Fruit fly (Drosophila melanogaster) whole organism, embryonic: ENCODE data around the gene simj.
A peak's percentile ranks its signal among the peaks of the same experiment; 100 is the strongest.

Experiments used
- Bdp1 ChIP-seq: fragments of 200-800 bp; sonication (Bioruptor generic); optimal IDR thresholded peaks from 3 replicates; lab custom pipeline; 2016; ENCODE audit warnings: missing biosample characterization, missing genetic modification characterization
- CG1024 ChIP-seq: fragments of 200-800 bp; sonication (Bioruptor generic); IDR thresholded peaks from 2 replicates; pipeline ENCODE4 v1.3.6; 2022; ENCODE audit warnings: missing biosample characterization, missing genetic modification characterization
- CG10462 ChIP-seq: fragments of 200-800 bp; sonication (Bioruptor generic); optimal IDR thresholded peaks from 2 replicates; lab custom pipeline; 2016; ENCODE audit warnings: missing biosample characterization, missing genetic modification characterization
- CG10979 ChIP-seq: fragments of 200-800 bp; sonication (Bioruptor generic); optimal IDR thresholded peaks from 2 replicates; lab custom pipeline; 2018; ENCODE audit warnings: missing biosample characterization, mild to moderate bottlenecking, missing genetic modification characterization, moderate library complexity
- CG12155 ChIP-seq: fragments of 200-800 bp; sonication (Bioruptor generic); optimal IDR thresholded peaks from 3 replicates; lab custom pipeline; 2016; ENCODE audit warnings: missing biosample characterization, missing genetic modification characterization
- CG13287 ChIP-seq: fragments of 200-800 bp; sonication (Bioruptor generic); IDR thresholded peaks from 2 replicates; pipeline ENCODE4 v1.3.6; 2022; ENCODE audit warnings: missing biosample characterization, missing genetic modification characterization; ENCODE audit not compliant: partially characterized antibody
- CG15011 ChIP-seq: fragments of 200-800 bp; sonication (Bioruptor generic); optimal IDR thresholded peaks from 3 replicates; lab custom pipeline; 2018; ENCODE audit warnings: missing biosample characterization, mild to moderate bottlenecking, missing genetic modification characterization
- CG15269 ChIP-seq: fragments of 200-800 bp; sonication (Bioruptor generic); optimal IDR thresholded peaks from 2 replicates; lab custom pipeline; 2018; ENCODE audit warnings: missing biosample characterization, mild to moderate bottlenecking, missing genetic modification characterization, moderate library complexity
- CG16779 ChIP-seq: fragments of 200-800 bp; sonication (Bioruptor generic); IDR thresholded peaks from 2 replicates; pipeline ENCODE4 v1.3.6; 2022; ENCODE audit warnings: missing biosample characterization, missing genetic modification characterization
- CG17328 ChIP-seq: fragments of 200-800 bp; sonication (Bioruptor generic); IDR thresholded peaks from 2 replicates; pipeline ENCODE4 v1.3.6; 2022; ENCODE audit warnings: missing biosample characterization, missing genetic modification characterization
- CG1792 ChIP-seq: fragments of 200-800 bp; sonication (Bioruptor generic); optimal IDR thresholded peaks from 2 replicates; lab custom pipeline; 2016; ENCODE audit warnings: missing biosample characterization, missing genetic modification characterization
- CG18262 ChIP-seq: fragments of 200-800 bp; optimal IDR thresholded peaks from 3 replicates; lab custom pipeline; 2019; ENCODE audit warnings: missing biosample characterization, mild to moderate bottlenecking, missing genetic modification characterization, moderate library complexity
- CG18619 ChIP-seq: fragments of 200-800 bp; sonication (Bioruptor generic); optimal IDR thresholded peaks from 3 replicates; lab custom pipeline; 2017; ENCODE audit warnings: missing biosample characterization, mild to moderate bottlenecking, missing genetic modification characterization
- CG32767 ChIP-seq: fragments of 200-800 bp; sonication (Bioruptor generic); IDR thresholded peaks from 2 replicates; pipeline ENCODE4 v1.3.6; 2022; ENCODE audit warnings: missing biosample characterization, missing genetic modification characterization
- CG4617 ChIP-seq: fragments of 200-800 bp; sonication (Bioruptor generic); optimal IDR thresholded peaks from 3 replicates; lab custom pipeline; 2016; ENCODE audit warnings: missing biosample characterization, missing genetic modification characterization, borderline replicate concordance
- CG5180 ChIP-seq: fragments of 200-800 bp; sonication (Bioruptor generic); optimal IDR thresholded peaks from 3 replicates; lab custom pipeline; 2017; ENCODE audit warnings: missing biosample characterization, missing genetic modification characterization, mild to moderate bottlenecking, moderate library complexity, missing genetic modification reagents
- CG7372 ChIP-seq: fragments of 200-800 bp; sonication (Bioruptor generic); IDR thresholded peaks from 2 replicates; pipeline ENCODE4 v1.3.6; 2022; ENCODE audit warnings: missing biosample characterization, missing genetic modification characterization
- CG7963 ChIP-seq: fragments of 200-800 bp; sonication (Bioruptor generic); IDR thresholded peaks from 3 replicates; pipeline ENCODE4 v1.3.6; 2022; ENCODE audit warnings: missing biosample characterization, missing genetic modification characterization; ENCODE audit not compliant: partially characterized antibody
- Camta ChIP-seq: fragments of 200-800 bp; sonication (Bioruptor generic); optimal IDR thresholded peaks from 2 replicates; lab custom pipeline; 2016; ENCODE audit warnings: missing biosample characterization, missing genetic modification characterization
- D ChIP-seq, 2 experiments: fragments of 200-800 bp in 1 of 2; fragments of >200 bp in 1 of 2; sonication (Bioruptor generic) in 1 of 2; optimal IDR thresholded peaks; 2 replicates in 1 of 2; 3 replicates in 1 of 2; lab custom pipeline; 2017; ENCODE audit warnings: mild to moderate bottlenecking in 1 of 2, missing biosample characterization in 1 of 2, missing genetic modification characterization in 1 of 2, missing genetic modification reagents in 1 of 2
- Doc3 ChIP-seq: fragments of 200-800 bp; sonication (Bioruptor generic); IDR thresholded peaks from 3 replicates; pipeline ENCODE4 v1.3.6; 2022; ENCODE audit warnings: missing biosample characterization, missing genetic modification characterization; ENCODE audit not compliant: partially characterized antibody
- Ets97D ChIP-seq: fragments of 200-800 bp; sonication (Bioruptor generic); optimal IDR thresholded peaks from 3 replicates; lab custom pipeline; 2016; ENCODE audit warnings: missing biosample characterization, missing genetic modification characterization
- Fer2 ChIP-seq: fragments of 200-800 bp; sonication (Bioruptor generic); optimal IDR thresholded peaks from 2 replicates; lab custom pipeline; 2018; ENCODE audit warnings: missing biosample characterization, mild to moderate bottlenecking, missing genetic modification characterization, moderate library complexity
- HHEX ChIP-seq: fragments of 200-800 bp; sonication (Bioruptor generic); optimal IDR thresholded peaks from 3 replicates; lab custom pipeline; 2017; ENCODE audit warnings: missing biosample characterization, mild to moderate bottlenecking, missing genetic modification characterization, missing genetic modification reagents
- Hmr ChIP-seq: fragments of 200-800 bp; sonication (Bioruptor generic); optimal IDR thresholded peaks from 3 replicates; lab custom pipeline; 2017; ENCODE audit warnings: mild to moderate bottlenecking, missing biosample characterization, missing genetic modification reagents, missing genetic modification characterization
- Hr3 ChIP-seq: fragments of 200-800 bp; sonication (Bioruptor generic); optimal IDR thresholded peaks from 3 replicates; lab custom pipeline; 2016; ENCODE audit warnings: missing biosample characterization, missing genetic modification characterization
- Hr39 ChIP-seq: fragments of >200 bp; optimal IDR thresholded peaks from 2 replicates; lab custom pipeline; 2017
- Lim3 ChIP-seq: fragments of 200-800 bp; sonication (Bioruptor generic); IDR thresholded peaks from 2 replicates; pipeline ENCODE4 v1.3.6; 2022; ENCODE audit warnings: missing biosample characterization, missing genetic modification characterization
- NFAT ChIP-seq: fragments of 200-800 bp; sonication (Bioruptor generic); IDR thresholded peaks from 2 replicates; pipeline ENCODE4 v1.3.6; 2022; ENCODE audit warnings: missing biosample characterization, missing genetic modification characterization
- Nf-YC ChIP-seq: fragments of 200-800 bp; optimal IDR thresholded peaks from 3 replicates; lab custom pipeline; 2019; ENCODE audit warnings: missing biosample characterization, mild to moderate bottlenecking, missing genetic modification characterization, moderate library complexity
- Scr ChIP-seq: fragments of 200-800 bp; sonication (Bioruptor generic); IDR thresholded peaks from 2 replicates; pipeline ENCODE4 v1.3.6; 2022; ENCODE audit warnings: missing biosample characterization, missing genetic modification characterization; ENCODE audit not compliant: partially characterized antibody
- Sin3A ChIP-seq: fragments of >200 bp; optimal IDR thresholded peaks from 2 replicates; lab custom pipeline; 2018
- Spps ChIP-seq: fragments of 200-800 bp; sonication (Bioruptor generic); optimal IDR thresholded peaks from 2 replicates; lab custom pipeline; 2018; ENCODE audit warnings: missing biosample characterization, mild to moderate bottlenecking, missing genetic modification characterization
- Usf ChIP-seq: fragments of 200-800 bp; sonication (Bioruptor generic); optimal IDR thresholded peaks from 2 replicates; lab custom pipeline; 2017; ENCODE audit warnings: missing genotype, missing biosample characterization, missing genetic modification characterization
- ab ChIP-seq: fragments of 200-800 bp; sonication (Bioruptor generic); optimal IDR thresholded peaks from 2 replicates; lab custom pipeline; 2016; ENCODE audit warnings: missing biosample characterization, missing genetic modification characterization
- abd-A ChIP-seq: fragments of 200-800 bp; sonication (Bioruptor generic); optimal IDR thresholded peaks from 3 replicates; lab custom pipeline; 2019; ENCODE audit warnings: missing biosample characterization, mild to moderate bottlenecking, missing genetic modification characterization, moderate library complexity
- amos ChIP-seq: fragments of 200-800 bp; sonication (Bioruptor generic); IDR thresholded peaks from 2 replicates; pipeline ENCODE4 v1.3.6; 2022; ENCODE audit warnings: missing biosample characterization, missing genetic modification characterization; ENCODE audit not compliant: partially characterized antibody
- corto ChIP-seq: fragments of 200-800 bp; sonication (Bioruptor generic); optimal IDR thresholded peaks from 2 replicates; lab custom pipeline; 2016; ENCODE audit warnings: missing biosample characterization, mild to moderate bottlenecking, missing genetic modification characterization, moderate library complexity
- crp ChIP-seq, 2 experiments: fragments of 200-800 bp; sonication (Bioruptor generic); optimal IDR thresholded peaks; 2 replicates in 1 of 2; 3 replicates in 1 of 2; lab custom pipeline; 2017; ENCODE audit warnings: missing biosample characterization in 2 of 2, missing genetic modification characterization in 2 of 2, mild to moderate bottlenecking in 1 of 2, moderate library complexity in 1 of 2
- gcm ChIP-seq: fragments of 200-800 bp; sonication (Bioruptor generic); optimal IDR thresholded peaks from 2 replicates; lab custom pipeline; 2019; ENCODE audit warnings: missing biosample characterization, mild to moderate bottlenecking, missing genetic modification characterization, moderate library complexity
- kay ChIP-seq: fragments of 200-800 bp; sonication (Bioruptor generic); optimal IDR thresholded peaks from 2 replicates; lab custom pipeline; 2016; ENCODE audit warnings: missing biosample characterization, missing genetic modification characterization
- klu ChIP-seq: fragments of 200-800 bp; sonication (Bioruptor generic); IDR thresholded peaks from 2 replicates; pipeline ENCODE4 v1.3.6; 2022; ENCODE audit warnings: missing biosample characterization, missing genetic modification characterization
- nau ChIP-seq: fragments of 200-800 bp; sonication (Bioruptor generic); optimal IDR thresholded peaks from 3 replicates; lab custom pipeline; 2017; ENCODE audit warnings: missing biosample characterization, mild to moderate bottlenecking, missing genetic modification characterization, missing genetic modification reagents
- pan ChIP-seq, 4 experiments: fragments of >200 bp in 3 of 4; fragments of 200-800 bp in 1 of 4; sonication (Bioruptor generic) in 1 of 4; optimal IDR thresholded peaks in 3 of 4; IDR thresholded peaks in 1 of 4; 2 replicates each; pipeline versions ENCODE4 v1.3.6 to Lab custom; 2017 to 2022; ENCODE audit warnings: missing biosample characterization in 2 of 4, missing genetic modification characterization in 2 of 4, mixed read lengths in 1 of 4
- pho ChIP-seq: fragments of 200-800 bp; sonication (Bioruptor generic); optimal IDR thresholded peaks from 2 replicates; lab custom pipeline; 2016; ENCODE audit warnings: missing biosample characterization, missing genetic modification characterization
- salm ChIP-seq: fragments of 200-800 bp; sonication (Bioruptor generic); optimal IDR thresholded peaks from 2 replicates; lab custom pipeline; 2018; ENCODE audit warnings: missing biosample characterization, mild to moderate bottlenecking, missing genetic modification characterization
- slp2 ChIP-seq: fragments of 200-800 bp; sonication (Bioruptor generic); optimal IDR thresholded peaks from 2 replicates; lab custom pipeline; 2016; ENCODE audit warnings: missing biosample characterization, missing genetic modification characterization
- sug ChIP-seq: fragments of 200-800 bp; optimal IDR thresholded peaks from 2 replicates; lab custom pipeline; 2019; ENCODE audit warnings: missing biosample characterization, mild to moderate bottlenecking, missing genetic modification characterization, moderate library complexity
- unpg ChIP-seq: fragments of 200-800 bp; sonication (Bioruptor generic); optimal IDR thresholded peaks from 3 replicates; lab custom pipeline; 2018; ENCODE audit warnings: missing biosample characterization, mild to moderate bottlenecking, missing genetic modification characterization, moderate library complexity

simj gene

DNA sequence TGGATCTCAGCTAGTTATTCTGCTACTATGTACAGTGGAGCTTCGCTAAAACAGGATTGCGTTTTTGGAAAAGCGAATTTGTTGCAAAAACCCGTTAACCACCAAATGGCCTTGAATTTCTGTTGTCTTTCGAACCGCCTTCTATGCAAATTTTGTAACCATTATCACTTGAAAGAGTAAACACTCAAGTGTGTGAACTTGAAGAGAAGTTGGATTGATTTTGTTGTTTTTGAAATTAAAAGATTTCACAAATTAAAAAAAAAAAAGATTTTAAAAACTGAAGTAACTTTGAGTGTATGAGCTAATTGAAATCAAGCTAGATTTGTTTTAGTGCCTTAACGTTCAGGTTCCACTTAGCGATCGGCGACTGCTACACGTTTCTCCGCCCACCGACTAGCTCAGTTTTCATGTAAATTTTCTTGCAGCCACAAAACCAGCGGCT is 19.4 kb downstream of the simj start (continued):
- TF ChIP-seq CG12155 (GFP tag; lab: Kevin White, UChicago): no peak
- peak; percentile 71 for TF ChIP-seq CG15269
- TF ChIP-seq Camta: peak; percentile 52
- no peak for TF ChIP-seq Lim3 (GFP tag; lab: Robert Waterston, UW)
- TF ChIP-seq ab (GFP tag; lab: Kevin White, UChicago): no peak
- peak; percentile 42; the same call in 1 of the 2 replicates for TF ChIP-seq CG7372 (GFP tag; lab: Robert Waterston, UW)
- peak; percentile 16 for TF ChIP-seq Fer2 (tag; lab: Kevin White, UChicago)
- TF ChIP-seq CG15011 (GFP tag; lab: Kevin White, UChicago): peak; percentile 63
- TF ChIP-seq Spps: no peak
- TF ChIP-seq D (optimal IDR thresholded peaks at IDR 0.05; lab: Kevin White, UChicago): no peak
- peak; percentile 63 for TF ChIP-seq D (GFP tag; optimal IDR thresholded peaks at IDR 0.05; lab: Kevin White, UChicago)
- TF ChIP-seq CG16779 (GFP tag; lab: Robert Waterston, UW): 0 out of 2 replicates have a peak, but pooled peaks have one; percentile 28
- TF ChIP-seq pho (GFP tag; lab: Kevin White, UChicago): peak; percentile 44
- TF ChIP-seq slp2 (GFP tag; lab: Kevin White, UChicago): peak; percentile 60
- peak; percentile 54; the same call in 1 of the 2 replicates for TF ChIP-seq CG32767
- TF ChIP-seq NFAT (GFP tag; lab: Robert Waterston, UW): no peak
- TF ChIP-seq Doc3: no peak
- no peak for TF ChIP-seq corto (GFP tag; lab: Kevin White, UChicago)
- TF ChIP-seq kay: no peak
- peak; percentile 44 for TF ChIP-seq CG10462 (GFP tag; lab: Kevin White, UChicago)
- TF ChIP-seq abd-A (tag; lab: Kevin White, UChicago): no peak
- TF ChIP-seq unpg (GFP tag; lab: Kevin White, UChicago): peak; percentile 62
- TF ChIP-seq CG13287 (GFP tag; lab: Robert Waterston, UW): no peak
- no peak for TF ChIP-seq Ets97D
- TF ChIP-seq CG10979 (tag; lab: Kevin White, UChicago): peak; percentile 68
- peak; percentile 22 for TF ChIP-seq Nf-YC (tag; lab: Kevin White, UChicago)
- no peak for TF ChIP-seq Scr (GFP tag; lab: Robert Waterston, UW)
- no peak for TF ChIP-seq CG1024 (GFP tag; lab: Robert Waterston, UW)
- TF ChIP-seq CG17328 (GFP tag; lab: Robert Waterston, UW): peak; percentile 45; the same call in 1 of the 2 replicates
- TF ChIP-seq pan (optimal IDR thresholded peaks at IDR 0.05; lab: Kevin White, UChicago): no peak
- TF ChIP-seq pan (GFP tag; optimal IDR thresholded peaks at IDR 0.05 in 1 of 2, IDR thresholded peaks at IDR 0.05 in 1 of 2): peak in 1 of 2 experiments; percentile 81
- peak; percentile 9 for TF ChIP-seq Bdp1 (GFP tag; lab: Kevin White, UChicago)
- TF ChIP-seq gcm (GFP tag; lab: Kevin White, UChicago): peak; percentile 25
- TF ChIP-seq CG5180: peak; percentile 66
- no peak for TF ChIP-seq crp (GFP tag; optimal IDR thresholded peaks at IDR 0.05; lab: Kevin White, UChicago)
- TF ChIP-seq CG1792 (GFP tag; lab: Kevin White, UChicago): peak; percentile 22
- TF ChIP-seq Hr3 (GFP tag; lab: Kevin White, UChicago): peak; percentile 36
- no peak for TF ChIP-seq CG4617 (GFP tag; lab: Kevin White, UChicago)
- no peak for TF ChIP-seq amos (GFP tag; lab: Robert Waterston, UW)
- TF ChIP-seq CG7963 (GFP tag; lab: Robert Waterston, UW): no peak
- peak; percentile 53 for TF ChIP-seq klu (GFP tag; lab: Robert Waterston, UW)
- TF ChIP-seq Hmr (GFP tag; lab: Kevin White, UChicago): peak; percentile 60
- no peak for TF ChIP-seq sug (tag; lab: Kevin White, UChicago)
- no peak for TF ChIP-seq salm (tag; lab: Kevin White, UChicago)
- TF ChIP-seq CG18619 (GFP tag; lab: Kevin White, UChicago): peak; percentile 67
- TF ChIP-seq CG18262 (tag; lab: Kevin White, UChicago): peak; percentile 61
- TF ChIP-seq Usf (GFP tag; lab: Kevin White, UChicago): peak; percentile 33
- TF ChIP-seq nau: peak; percentile 63
- no peak for TF ChIP-seq Sin3A (lab: Kevin White, UChicago)
- TF ChIP-seq HHEX (GFP tag; lab: Kevin White, UChicago): peak; percentile 78
- TF ChIP-seq Hr39 (lab: Kevin White, UChicago): no peak
